Fruit fly (Drosophila melanogaster): ENCODE data around the gene CG31751.

Gene CG31751

dm6 chr2L:18656691-18657237 is 20.3 kb upstream of the CG31751 start (continued):
- TF ChIP-seq luna (GFP tag; optimal IDR thresholded peaks at IDR 0.05) = no peak
- TF ChIP-seq crol (GFP tag; IDR thresholded peaks at IDR 0.05) = no peak
- TF ChIP-seq Kr (GFP tag; optimal IDR thresholded peaks at IDR 0.05) = no peak
- TF ChIP-seq mirr (GFP tag; optimal IDR thresholded peaks at IDR 0.05) = no peak
- TF ChIP-seq caup (GFP tag; optimal IDR thresholded peaks at IDR 0.05; ENCODE audit: severe bottlenecking) = no peak
- TF ChIP-seq CG12659 (GFP tag; optimal IDR thresholded peaks at IDR 0.05) = no peak
- TF ChIP-seq Blimp-1 (GFP tag; optimal IDR thresholded peaks at IDR 0.05) = peak; percentile 28
- TF ChIP-seq toy (GFP tag; IDR thresholded peaks at IDR 0.05) = no peak
- no peak for TF ChIP-seq CG14667 (GFP tag; IDR thresholded peaks at IDR 0.05)
- no peak for TF ChIP-seq eve (GFP tag; optimal IDR thresholded peaks at IDR 0.05)
- no peak for TF ChIP-seq Sry-β (GFP tag; optimal IDR thresholded peaks at IDR 0.05)
- TF ChIP-seq lab (GFP tag; optimal IDR thresholded peaks at IDR 0.05) = peak; percentile 10
- no peak for TF ChIP-seq Nf-YA (GFP tag; IDR thresholded peaks at IDR 0.05)
- TF ChIP-seq CG2116 (GFP tag; optimal IDR thresholded peaks at IDR 0.05) = no peak
- TF ChIP-seq prd (optimal IDR thresholded peaks at IDR 0.05) = no peak
- TF ChIP-seq prd (GFP tag; IDR thresholded peaks at IDR 0.05) = 0 out of 3 replicates have a peak, but pooled peaks have one; percentile 9
- peak; percentile 40 for TF ChIP-seq sqz (GFP tag; optimal IDR thresholded peaks at IDR 0.05)
- no peak for TF ChIP-seq CG30403 (GFP tag; optimal IDR thresholded peaks at IDR 0.05)
- no peak for TF ChIP-seq CHES-1-like (GFP tag; optimal IDR thresholded peaks at IDR 0.05)
- no peak for TF ChIP-seq danr (GFP tag; IDR thresholded peaks at IDR 0.05)
- TF ChIP-seq CG8478 (optimal IDR thresholded peaks at IDR 0.05) = no peak
- no peak for TF ChIP-seq usp (GFP tag; optimal IDR thresholded peaks at IDR 0.05)

- no peak for TF ChIP-seq tna (GFP tag; IDR thresholded peaks at IDR 0.05; ENCODE audit: partially characterized antibody)
- peak; percentile 64 for TF ChIP-seq CG7839 (tag; optimal IDR thresholded peaks at IDR 0.05)
- no peak for TF ChIP-seq NK7.1 (GFP tag; optimal IDR thresholded peaks at IDR 0.05)
- peak; percentile 35; the same call in 1 of the 3 replicates for TF ChIP-seq row (GFP tag; IDR thresholded peaks at IDR 0.05)
- no peak for TF ChIP-seq Lim3 (GFP tag; IDR thresholded peaks at IDR 0.05)
- TF ChIP-seq CG7357 (GFP tag; IDR thresholded peaks at IDR 0.05) = 0 out of 3 replicates have a peak, but pooled peaks have one; percentile 26
- TF ChIP-seq Hmr (GFP tag; optimal IDR thresholded peaks at IDR 0.05) = peak; percentile 23
- no peak for TF ChIP-seq Sry-β (GFP tag; optimal IDR thresholded peaks at IDR 0.05)
- TF ChIP-seq sd (tag; optimal IDR thresholded peaks at IDR 0.05) = no peak
- TF ChIP-seq Sox100B (GFP tag; optimal IDR thresholded peaks at IDR 0.05) = peak; percentile 36
- TF ChIP-seq CG32772 (GFP tag; IDR thresholded peaks at IDR 0.05) = 0 out of 2 replicates have a peak, but pooled peaks have one; percentile 7
- TF ChIP-seq CG15269 (tag; optimal IDR thresholded peaks at IDR 0.05) = peak; percentile 47
- TF ChIP-seq Sin3A (optimal IDR thresholded peaks at IDR 0.05) = no peak
- peak; percentile 53 for TF ChIP-seq lab (GFP tag; optimal IDR thresholded peaks at IDR 0.05)
- no peak for TF ChIP-seq Jarid2 (GFP tag; optimal IDR thresholded peaks at IDR 0.05)
- TF ChIP-seq CG18599 (GFP tag; optimal IDR thresholded peaks at IDR 0.05) = peak; percentile 66
- no peak for TF ChIP-seq pum (GFP tag; optimal IDR thresholded peaks at IDR 0.05)
- TF ChIP-seq slbo (GFP tag; IDR thresholded peaks at IDR 0.05) = peak; percentile 41; the same call in 1 of the 2 replicates
- TF ChIP-seq Dip2 (GFP tag; IDR thresholded peaks at IDR 0.05) = no peak
- peak; percentile 52; the same call in 1 of the 2 replicates for TF ChIP-seq CG31441 (GFP tag; IDR thresholded peaks at IDR 0.05)
- no peak for TF ChIP-seq CG10565 (GFP tag; optimal IDR thresholded peaks at IDR 0.05)
- TF ChIP-seq btn (GFP tag; optimal IDR thresholded peaks at IDR 0.05) = no peak
- no peak for TF ChIP-seq vfl (GFP tag; optimal IDR thresholded peaks at IDR 0.05)
- peak; percentile 34 for TF ChIP-seq CG30403 (GFP tag; optimal IDR thresholded peaks at IDR 0.05)
- peak; percentile 39 for TF ChIP-seq CG9727 (GFP tag; optimal IDR thresholded peaks at IDR 0.05)
- TF ChIP-seq caup (GFP tag; optimal IDR thresholded peaks at IDR 0.05; ENCODE audit: severe bottlenecking) = peak; percentile 18
- peak; percentile 9 for TF ChIP-seq CG6683 (GFP tag; optimal IDR thresholded peaks at IDR 0.05)
- peak; percentile 55 for TF ChIP-seq CG3281 (GFP tag; optimal IDR thresholded peaks at IDR 0.05)
- TF ChIP-seq Xrp1 (GFP tag; IDR thresholded peaks at IDR 0.05) = peak; percentile 25; the same call in 1 of the 2 replicates
- TF ChIP-seq Fer3 (tag; optimal IDR thresholded peaks at IDR 0.05) = peak; percentile 14
- peak; percentile 28 for TF ChIP-seq CG17359 (tag; optimal IDR thresholded peaks at IDR 0.05)
- peak; percentile 31 for TF ChIP-seq CG13296 (GFP tag; optimal IDR thresholded peaks at IDR 0.05)
Measured at dm6 chr2L:18658108-18658507, 18.9 kb upstream of the CG31751 start.

Data from whole organism, embryonic.